Worm (Caenorhabditis elegans): ENCODE measurements around the gene math-34.
"Not testable (repeated sequence)": the region's sequence is repeated elsewhere in the genome, so short reads cannot be mapped to it uniquely, and the experiment has no call there.

The math-34 gene

DNA sequence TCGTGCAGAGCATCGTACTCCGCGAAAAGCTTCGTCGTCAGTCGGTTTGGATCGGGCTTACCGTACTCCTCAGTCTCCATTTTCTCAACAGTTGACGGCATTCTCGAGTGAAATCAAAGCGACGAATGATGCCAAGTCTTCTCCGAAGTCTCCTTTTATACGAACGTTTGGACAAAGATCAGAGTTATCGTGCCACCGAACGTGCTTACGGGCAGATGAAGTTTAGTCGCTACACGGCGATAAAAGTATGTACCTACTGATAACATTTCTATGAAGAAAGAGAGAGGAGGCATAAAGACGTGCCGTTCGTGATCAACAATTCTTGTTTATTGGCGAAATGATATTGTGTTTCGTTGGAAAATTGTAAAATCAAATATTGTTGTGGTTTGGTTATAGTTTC lies 22.4 kb upstream of the math-34 start, which contains the start of gene F45D11.14:
Gene F45D11.14, minus strand, starts transcription at position 101 of the 400 bp plus-strand sequence.
- TF ChIP-seq nhr-12 (tag; optimal IDR thresholded peaks at IDR 0.05); ets-5 (GFP tag; IDR thresholded peaks at IDR 0.05); dpl-1 (GFP tag; optimal IDR thresholded peaks at IDR 0.05): not testable (repeated sequence)

DNA sequence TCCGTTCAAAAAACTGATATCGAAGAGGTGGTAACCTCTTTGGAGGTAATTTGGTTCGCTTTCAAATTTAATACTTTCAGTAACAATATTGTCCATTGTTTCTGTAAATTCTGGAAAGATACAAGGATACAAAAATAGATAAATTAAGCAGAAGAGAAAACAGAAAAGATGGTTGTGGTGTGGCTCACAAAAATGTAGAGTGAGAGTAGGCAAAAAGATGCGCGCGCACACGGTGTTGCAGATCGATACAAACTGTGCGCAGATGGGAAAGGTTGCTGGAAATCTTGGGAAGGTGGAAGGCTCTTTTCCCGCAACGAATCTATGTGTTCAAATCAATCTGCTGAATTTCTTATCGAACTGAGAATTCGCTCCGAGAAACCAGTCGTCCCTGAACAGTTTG lies 4.1 kb upstream of the math-34 start, which contains the start of gene btb-11:
Gene btb-11, minus strand, starts transcription at position 101 of the 400 bp plus-strand sequence.
- not testable (repeated sequence) for TF ChIP-seq ceh-90, blmp-1, nhr-76 (tag; optimal IDR thresholded peaks at IDR 0.05)

DNA sequence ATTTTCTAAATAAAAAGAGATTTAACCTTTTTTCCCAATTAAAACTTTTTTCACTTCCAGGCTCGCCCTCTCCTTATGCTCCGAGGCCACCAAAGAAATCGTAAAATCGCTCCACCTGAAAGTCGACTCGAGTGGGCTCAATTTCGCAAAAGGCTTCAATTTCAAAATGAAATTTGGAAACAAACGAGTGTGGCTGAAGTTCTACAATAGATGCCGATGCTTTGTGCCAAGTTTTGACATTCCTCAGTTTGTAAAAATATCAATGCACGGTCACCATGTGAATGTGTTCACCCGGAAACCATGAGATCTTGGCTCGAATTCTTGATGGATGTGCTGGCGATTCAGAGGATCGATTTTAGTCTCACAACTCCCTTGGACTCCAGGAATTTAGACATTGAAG lies 2.1 kb upstream of the math-34 start, which contains the start of gene M01D1.12:
Gene M01D1.12, plus strand, starts transcription at position 301 of the 400 bp plus-strand sequence.
- TF ChIP-seq lir-3 (tag; optimal IDR thresholded peaks at IDR 0.05; ENCODE audit: poor library complexity) (no peak), mep-1 (tag; optimal IDR thresholded peaks at IDR 0.05) (no peak), C34B4.2 (tag; optimal IDR thresholded peaks at IDR 0.05) (no peak), fkh-8 (tag; optimal IDR thresholded peaks at IDR 0.05) (no peak), elt-3 (tag; optimal IDR thresholded peaks at IDR 0.05) (no peak), aha-1 (tag; optimal IDR thresholded peaks at IDR 0.05) (no peak)

DNA sequence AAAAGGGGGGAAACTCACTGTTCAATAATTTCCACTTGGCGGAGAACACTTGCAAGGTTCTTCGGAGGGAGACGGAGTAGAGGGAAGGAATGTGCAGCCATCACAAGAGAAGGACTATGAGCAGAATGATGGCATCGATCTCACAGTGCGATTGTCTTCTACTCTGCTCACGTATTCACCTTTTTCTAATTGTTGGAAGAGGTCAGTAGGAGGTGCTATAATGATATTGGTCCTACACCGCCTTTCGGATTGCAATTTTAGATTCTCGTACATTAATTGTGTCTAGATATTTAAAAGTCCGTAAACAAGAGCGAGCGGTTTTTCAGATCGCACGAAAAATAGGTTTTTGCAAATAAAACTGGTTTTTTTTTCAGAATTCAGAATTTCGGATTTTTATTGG lies 11.7 kb downstream of the math-34 start, which contains the start of gene fbxb-39:
Gene fbxb-39, minus strand, starts transcription at position 101 of the 400 bp plus-strand sequence.
- TF ChIP-seq swsn-7 (tag; optimal IDR thresholded peaks at IDR 0.05), result no peak
- TF ChIP-seq zag-1 (tag; optimal IDR thresholded peaks at IDR 0.05), result no peak
- TF ChIP-seq egl-13 (tag; optimal IDR thresholded peaks at IDR 0.05), result no peak
- no peak for TF ChIP-seq nhr-12 (tag; optimal IDR thresholded peaks at IDR 0.05)
- no peak for TF ChIP-seq dpl-1 (GFP tag; optimal IDR thresholded peaks at IDR 0.05)
- no peak for TF ChIP-seq ceh-88 (GFP tag; IDR thresholded peaks at IDR 0.05)
- no peak for TF ChIP-seq ets-5 (GFP tag; IDR thresholded peaks at IDR 0.05)
- no peak for TF ChIP-seq fos-1 (tag; optimal IDR thresholded peaks at IDR 0.05)
- TF ChIP-seq pqm-1 (tag; optimal IDR thresholded peaks at IDR 0.05), result no peak
- no peak for TF ChIP-seq ceh-90 (tag; optimal IDR thresholded peaks at IDR 0.05)

DNA sequence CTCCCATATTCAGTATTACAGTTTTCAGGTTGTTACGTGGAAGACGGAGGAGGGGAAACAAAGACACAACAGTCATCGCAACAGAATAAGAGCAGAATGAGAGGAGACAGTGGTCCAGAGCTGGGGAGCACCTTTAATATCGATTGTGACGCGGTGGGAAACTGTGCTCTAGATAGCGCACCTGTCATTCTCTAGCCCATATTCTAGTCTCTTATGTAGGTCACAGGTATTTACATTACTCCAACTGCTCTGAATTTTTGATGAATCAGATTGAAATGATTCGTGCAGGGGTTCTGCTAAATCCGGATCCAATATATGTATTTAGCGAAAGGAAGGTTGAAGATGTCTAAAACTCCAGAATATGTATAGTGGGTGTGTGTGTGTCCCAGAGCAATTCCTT lies 13.5 kb downstream of the math-34 start, which contains the start of gene fbxb-41:
Gene fbxb-41, minus strand, starts transcription at position 101 of the 400 bp plus-strand sequence.
- TF ChIP-seq egl-27 (tag; optimal IDR thresholded peaks at IDR 0.05), result no peak
- TF ChIP-seq unc-30 (tag; optimal IDR thresholded peaks at IDR 0.05), result no peak
- TF ChIP-seq snu-23 (GFP tag; optimal IDR thresholded peaks at IDR 0.05), result no peak

DNA sequence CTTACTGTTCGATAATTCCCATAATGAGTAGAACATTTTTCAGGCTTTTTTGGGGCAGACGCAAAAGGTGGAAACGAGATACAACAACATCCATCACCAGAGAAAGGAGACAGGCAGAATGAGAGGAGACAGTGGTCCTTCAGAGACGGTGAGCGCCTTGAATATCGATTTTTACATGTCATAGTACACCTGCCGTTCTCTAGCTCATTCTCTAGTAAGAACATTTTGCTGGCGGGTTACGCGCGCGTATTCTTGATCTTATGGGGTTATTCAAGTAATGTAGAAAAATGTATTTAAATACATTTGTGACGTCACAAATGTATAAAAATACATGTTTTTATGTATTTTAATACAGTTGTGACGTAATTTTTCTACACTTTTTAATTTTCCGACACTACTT lies 15.2 kb downstream of the math-34 start, which contains the start of gene fbxb-45:
Gene fbxb-45, minus strand, starts transcription at position 101 of the 400 bp plus-strand sequence.
- not testable (repeated sequence) for TF ChIP-seq ama-1 (optimal IDR thresholded peaks at IDR 0.05); ets-5 (GFP tag; IDR thresholded peaks at IDR 0.05); nhr-76 (tag; optimal IDR thresholded peaks at IDR 0.05)

DNA sequence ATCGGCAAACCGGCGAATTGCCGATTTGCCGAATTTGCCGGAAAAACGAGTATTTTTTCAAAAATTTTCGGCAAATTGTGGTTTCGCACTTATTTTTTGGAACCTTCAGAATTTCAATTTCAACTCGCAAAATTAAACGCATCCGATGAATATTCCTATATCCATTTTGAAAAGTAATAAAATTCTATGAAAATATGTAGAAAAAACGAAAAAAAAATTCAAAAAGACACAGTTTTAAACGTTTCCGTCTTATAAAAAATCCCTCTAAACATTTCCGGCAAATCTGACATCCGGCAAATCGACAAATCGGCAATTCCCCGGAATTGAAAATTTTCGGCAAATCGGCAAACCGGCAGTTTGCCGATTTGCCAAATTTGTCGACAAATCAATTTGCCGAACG lies 16.9 kb downstream of the math-34 start, which contains the start of gene str-148:
Gene str-148, plus strand, starts transcription at position 301 of the 400 bp plus-strand sequence.
- no peak for TF ChIP-seq Y116A8C.19 (tag; optimal IDR thresholded peaks at IDR 0.05; ENCODE audit: borderline replicate concordance)
- TF ChIP-seq vab-15 (tag; optimal IDR thresholded peaks at IDR 0.05), result no peak
- TF ChIP-seq F16B12.6 (tag; optimal IDR thresholded peaks at IDR 0.05), result no peak
- no peak for TF ChIP-seq nhr-76 (tag; optimal IDR thresholded peaks at IDR 0.05)
- TF ChIP-seq sup-37 (GFP tag; optimal IDR thresholded peaks at IDR 0.05), result no peak
- TF ChIP-seq sox-4 (tag; optimal IDR thresholded peaks at IDR 0.05), result no peak
- no peak for TF ChIP-seq tlp-1 (tag; optimal IDR thresholded peaks at IDR 0.05)
- no peak for TF ChIP-seq mef-2 (tag; optimal IDR thresholded peaks at IDR 0.05)
- TF ChIP-seq C16A3.4 (tag; optimal IDR thresholded peaks at IDR 0.05), result no peak
- TF ChIP-seq lin-39 (tag; optimal IDR thresholded peaks at IDR 0.05), result no peak
- no peak for TF ChIP-seq rnt-1 (tag; optimal IDR thresholded peaks at IDR 0.05)
- no peak for TF ChIP-seq skn-1 (tag; optimal IDR thresholded peaks at IDR 0.05)
- TF ChIP-seq lin-13 (GFP tag; optimal IDR thresholded peaks at IDR 0.05), result no peak
- no peak for TF ChIP-seq efl-1 (optimal IDR thresholded peaks at IDR 0.05)
- no peak for TF ChIP-seq efl-1 (GFP tag; optimal IDR thresholded peaks at IDR 0.05 in 1 of 2)
- no peak for TF ChIP-seq sptf-1 (tag; optimal IDR thresholded peaks at IDR 0.05)
- TF ChIP-seq egl-13 (tag; optimal IDR thresholded peaks at IDR 0.05), result no peak
- no peak for TF ChIP-seq lsy-2 (tag; optimal IDR thresholded peaks at IDR 0.05)
- no peak for TF ChIP-seq ztf-4 (tag; optimal IDR thresholded peaks at IDR 0.05)
- no peak for TF ChIP-seq unc-30 (tag; optimal IDR thresholded peaks at IDR 0.05)
- TF ChIP-seq fos-1 (tag; optimal IDR thresholded peaks at IDR 0.05), result no peak

All from whole organism, L1 larva.